Fruit fly (Drosophila melanogaster): ENCODE results near the gene Wdr37.

DNA sequence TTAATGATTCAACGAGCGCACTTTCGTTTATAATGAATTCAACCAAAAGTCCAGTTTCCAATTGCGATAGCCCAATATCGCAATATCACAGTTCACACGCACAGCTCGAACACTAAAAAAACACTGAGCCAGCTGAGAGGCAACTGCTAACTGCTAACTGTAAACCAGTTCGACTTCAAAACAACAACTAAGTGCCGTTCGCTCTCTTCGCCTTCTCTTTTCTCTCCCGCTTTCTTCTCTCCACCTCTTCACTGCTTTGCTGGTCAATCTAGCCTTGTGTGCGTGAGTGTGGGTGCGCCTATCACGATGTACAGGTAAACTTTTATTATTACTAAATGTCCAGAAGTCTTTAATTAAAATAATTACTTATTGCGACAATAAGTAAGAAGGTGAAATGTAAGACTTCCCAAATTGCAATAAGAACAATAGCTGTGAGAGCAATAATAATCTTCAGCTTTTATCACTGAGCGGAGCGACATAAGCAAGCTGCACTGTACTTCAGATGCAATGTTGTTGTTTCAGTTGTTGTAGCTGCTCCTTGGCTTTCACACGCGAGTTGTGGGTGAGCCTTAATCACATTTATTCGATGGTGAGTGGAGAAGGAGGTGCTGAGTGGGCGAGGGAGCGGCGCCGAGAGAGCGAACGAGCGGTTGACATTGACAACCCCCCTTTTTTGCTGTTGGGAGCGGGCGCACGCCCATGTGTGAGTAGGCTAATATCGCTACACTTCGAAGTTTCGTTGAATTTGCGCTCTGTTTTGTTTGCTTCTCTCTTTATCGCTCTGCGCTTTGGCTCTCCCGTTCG lies 5.5 kb downstream of the Wdr37 start, which contains the start of gene Vti1b:
- TF ChIP-seq h (optimal IDR thresholded peaks at IDR 0.05) (no peak), ttk (optimal IDR thresholded peaks at IDR 0.05) (no peak), Sin3A (optimal IDR thresholded peaks at IDR 0.05) (no peak), Myc (optimal IDR thresholded peaks at IDR 0.05) (no peak), psq (optimal IDR thresholded peaks at IDR 0.05) (no peak)
